Fruit fly (Drosophila melanogaster) whole organism: ENCODE data around the gene Elp5.

Experiments used
- CG8478 ChIP-seq: fragments of >200 bp; optimal IDR thresholded peaks from 2 replicates; lab custom pipeline; 2018; ENCODE audit warnings: inconsistent platforms
- Dll ChIP-seq: fragments of >200 bp; optimal IDR thresholded peaks from 2 replicates; lab custom pipeline; 2017
- EcR ChIP-seq, 2 experiments: fragments of >200 bp; optimal IDR thresholded peaks; 2 replicates each; lab custom pipeline; 2017; ENCODE audit warnings: missing biosample characterization in 2 of 2, missing genetic modification characterization in 2 of 2, missing genetic modification reagents in 2 of 2
- pan ChIP-seq: fragments of >200 bp; optimal IDR thresholded peaks from 2 replicates; lab custom pipeline; 2017
- psq ChIP-seq: fragments of >200 bp; optimal IDR thresholded peaks from 2 replicates; lab custom pipeline; 2017
- usp ChIP-seq: fragments of >200 bp; optimal IDR thresholded peaks from 2 replicates; lab custom pipeline; 2017; ENCODE audit warnings: missing biosample characterization, missing genetic modification characterization, mixed read lengths

Elp5 gene

dm6 chr3L:2256422-2257172 lies 659 bp upstream of the Elp5 start:
- TF ChIP-seq EcR (GFP tag; optimal IDR thresholded peaks at IDR 0.05; lab: Kevin White, UChicago), result no peak
- TF ChIP-seq pan (lab: Kevin White, UChicago), result no peak
- TF ChIP-seq psq (lab: Kevin White, UChicago), result no peak
- no peak for TF ChIP-seq usp (GFP tag; lab: Kevin White, UChicago)
- TF ChIP-seq CG8478, result no peak
- TF ChIP-seq Dll (lab: Kevin White, UChicago), result no peak

DNA sequence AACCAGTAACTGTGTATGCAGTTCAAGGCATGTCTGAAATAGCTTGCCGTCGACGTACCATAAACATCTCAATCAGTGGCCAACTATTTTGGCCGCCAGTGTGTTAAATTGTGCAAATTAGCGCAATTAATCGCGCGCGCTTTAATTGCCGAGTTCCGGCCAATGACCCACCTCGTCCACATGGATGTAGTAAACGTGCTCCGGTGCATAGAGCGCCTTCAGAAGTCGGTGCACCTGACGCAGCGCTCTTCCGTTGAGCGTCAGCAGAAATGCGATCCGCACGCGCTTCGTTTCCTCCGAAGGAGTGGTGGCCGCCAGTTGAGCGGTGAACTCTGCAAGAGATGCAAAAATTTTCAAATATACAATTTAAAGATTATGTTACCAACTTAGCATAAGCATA lies 4.0 kb downstream of the Elp5 start:
- TF ChIP-seq psq (lab: Kevin White, UChicago), result no peak

DNA sequence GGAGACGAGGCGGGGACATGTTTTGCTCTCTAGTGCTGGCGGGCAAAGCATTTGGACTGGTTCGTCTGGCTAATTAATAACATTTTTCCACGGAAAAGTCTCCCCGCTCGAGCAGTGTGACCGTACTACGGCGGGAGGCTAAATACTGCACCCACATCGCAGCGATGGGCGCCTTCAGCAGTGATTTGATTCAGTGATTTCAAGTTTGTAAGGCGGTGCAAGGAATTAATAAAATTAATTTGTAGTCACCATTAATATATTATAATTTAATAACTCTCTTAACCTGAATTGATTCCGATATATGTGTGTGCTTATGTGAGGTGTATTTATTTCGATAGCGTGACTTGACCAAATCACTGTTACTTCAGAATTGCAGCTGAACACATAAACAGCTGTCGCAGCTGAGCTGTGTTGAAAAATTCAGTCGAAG lies 5.3 kb downstream of the Elp5 start, which contains the start of the genes oxt and CG13807:
TSS of gene oxt (minus strand) at position 150 of the 430 bp plus-strand sequence.
TSS of gene CG13807 (plus strand) at position 405 of the 430 bp plus-strand sequence.
- no peak for TF ChIP-seq psq (lab: Kevin White, UChicago)
- TF ChIP-seq EcR (GFP tag; optimal IDR thresholded peaks at IDR 0.05; lab: Kevin White, UChicago), result no peak
- TF ChIP-seq Dll (lab: Kevin White, UChicago), result no peak
- no peak for TF ChIP-seq pan (lab: Kevin White, UChicago)
- TF ChIP-seq CG8478, result no peak
- TF ChIP-seq usp (GFP tag; lab: Kevin White, UChicago), result no peak

DNA sequence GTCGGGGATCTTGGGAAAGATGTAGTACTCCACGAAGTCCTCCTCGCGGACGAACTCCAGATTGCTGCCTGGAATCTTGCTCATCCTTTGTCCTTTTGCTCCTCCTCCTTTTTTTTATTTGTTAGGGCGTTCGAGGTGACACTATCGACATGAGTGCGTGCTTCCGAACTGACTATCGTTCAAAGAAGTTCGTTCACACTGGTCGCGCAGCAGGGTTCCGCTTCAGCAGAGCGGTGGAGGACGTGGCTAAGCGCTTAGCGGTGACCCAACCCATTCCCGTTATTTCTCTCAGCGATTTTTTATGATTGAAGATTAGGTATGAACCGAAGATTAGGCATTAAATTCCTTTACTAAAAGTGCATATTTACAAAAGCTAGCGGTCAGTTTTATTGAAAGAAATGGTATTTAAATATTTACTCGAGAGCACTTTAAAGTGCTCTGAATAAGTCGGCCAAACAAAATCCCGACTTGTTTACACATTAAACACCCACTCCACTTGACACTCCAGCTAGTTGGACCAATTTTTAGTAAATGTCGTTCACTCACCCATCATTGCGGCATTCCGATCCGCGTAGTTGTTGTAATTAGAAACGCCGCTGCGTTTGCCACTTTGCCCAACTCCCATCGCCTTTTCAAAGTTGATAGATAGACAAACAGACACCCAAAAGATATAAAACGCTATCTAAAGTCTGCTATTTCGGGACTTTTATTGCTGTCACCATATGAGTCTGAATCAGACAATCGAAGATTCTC lies 8.6 kb downstream of the Elp5 start, which contains the start of the genes ecd and CG13806:
TSS of gene ecd (minus strand) at position 166 of the 753 bp plus-strand sequence.
TSS of gene CG13806 (plus strand) at position 703 of the 753 bp plus-strand sequence.
- TF ChIP-seq psq (lab: Kevin White, UChicago), result no peak
- TF ChIP-seq usp (GFP tag; lab: Kevin White, UChicago), result no peak
- no peak for TF ChIP-seq Dll (lab: Kevin White, UChicago)
- no peak for TF ChIP-seq pan (lab: Kevin White, UChicago)
- TF ChIP-seq CG8478, result no peak
- TF ChIP-seq EcR (GFP tag; optimal IDR thresholded peaks at IDR 0.05; lab: Kevin White, UChicago), result no peak

DNA sequence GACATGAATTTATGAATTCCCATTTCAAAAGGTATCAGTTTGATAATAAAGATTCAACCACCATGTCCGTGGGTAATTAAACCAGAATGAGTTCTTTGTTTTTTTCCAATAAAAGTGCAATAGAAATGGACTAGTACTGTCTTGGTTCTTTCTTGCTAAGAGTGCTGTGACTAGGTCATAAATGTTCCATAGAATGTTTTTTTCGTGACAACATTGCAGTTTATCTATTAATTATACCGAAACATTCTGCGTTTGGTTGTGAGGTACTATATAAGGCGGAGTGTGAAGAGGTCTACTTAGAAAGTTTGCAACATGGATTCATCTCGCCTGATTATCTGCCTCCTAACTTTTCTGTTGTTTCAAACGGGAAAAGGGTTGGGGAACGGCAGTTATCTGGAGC lies 10.3 kb downstream of the Elp5 start, which contains the start of gene obst-I:
TSS of gene obst-I (plus strand) at position 301 of the 400 bp plus-strand sequence.
- TF ChIP-seq psq (lab: Kevin White, UChicago), result no peak
- TF ChIP-seq EcR (GFP tag; optimal IDR thresholded peaks at IDR 0.05; lab: Kevin White, UChicago), result no peak
- TF ChIP-seq CG8478, result no peak
- TF ChIP-seq pan (lab: Kevin White, UChicago), result no peak
- no peak for TF ChIP-seq Dll (lab: Kevin White, UChicago)
- no peak for TF ChIP-seq usp (GFP tag; lab: Kevin White, UChicago)

DNA sequence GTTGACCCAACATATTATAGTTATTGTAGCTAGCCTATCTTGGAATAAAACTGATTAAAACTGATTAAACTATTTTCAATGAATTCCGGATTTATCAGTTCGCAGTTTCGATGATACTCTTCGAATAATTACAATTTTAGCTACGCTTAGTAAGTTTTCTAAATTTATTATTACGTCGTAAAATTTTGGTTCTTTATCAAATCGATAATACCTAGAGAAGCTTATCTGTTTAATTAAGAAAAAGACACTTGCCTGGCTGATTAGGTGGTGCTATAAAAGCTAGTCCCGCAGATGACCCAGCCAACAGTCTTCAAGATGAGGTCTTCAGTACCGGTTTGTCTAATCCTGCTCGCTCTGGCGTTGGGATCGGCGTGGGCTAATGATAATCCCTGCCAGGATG lies 11.3 kb downstream of the Elp5 start, which contains the start of gene CG32302:
TSS of gene CG32302 (plus strand) at position 301 of the 400 bp plus-strand sequence.
- no peak for TF ChIP-seq Dll (lab: Kevin White, UChicago)
- TF ChIP-seq pan (lab: Kevin White, UChicago), result no peak
- TF ChIP-seq usp (GFP tag; lab: Kevin White, UChicago), result no peak
- TF ChIP-seq CG8478, result no peak
- TF ChIP-seq EcR (GFP tag; optimal IDR thresholded peaks at IDR 0.05; lab: Kevin White, UChicago), result no peak
- no peak for TF ChIP-seq psq (lab: Kevin White, UChicago)

DNA sequence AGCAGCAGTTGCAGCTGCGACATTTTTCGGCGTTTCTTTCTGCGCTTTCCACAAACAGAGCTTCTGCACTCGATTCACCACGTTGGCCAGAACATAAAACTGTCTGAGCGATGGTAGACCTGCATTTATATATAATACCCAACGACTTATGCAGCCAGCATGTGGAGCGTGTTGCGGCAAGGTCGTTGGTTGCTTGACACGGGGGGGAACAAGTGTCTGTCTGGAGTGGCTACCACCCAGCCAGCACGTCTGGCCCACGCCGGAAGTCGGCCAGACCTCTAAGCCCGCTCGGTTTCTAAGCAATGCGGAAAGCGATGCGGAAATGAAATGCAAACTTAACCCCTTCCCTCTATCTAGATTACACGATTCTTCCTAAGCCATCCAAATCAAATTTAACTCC lies 15.4 kb downstream of the Elp5 start, which contains the start of gene yellow-g:
TSS of gene yellow-g (minus strand) at position 101 of the 400 bp plus-strand sequence.
- TF ChIP-seq Dll (lab: Kevin White, UChicago) (no peak), usp (GFP tag; lab: Kevin White, UChicago) (no peak), pan (lab: Kevin White, UChicago) (no peak), psq (lab: Kevin White, UChicago) (no peak), CG8478 (no peak)

dm6 chr3L:2273392-2273791 lies 16.1 kb downstream of the Elp5 start:
- TF ChIP-seq CG8478 (no peak), pan (lab: Kevin White, UChicago) (no peak), EcR (GFP tag; optimal IDR thresholded peaks at IDR 0.05; lab: Kevin White, UChicago) (no peak), usp (GFP tag; lab: Kevin White, UChicago) (no peak), Dll (lab: Kevin White, UChicago) (no peak), psq (lab: Kevin White, UChicago) (no peak)

dm6 chr3L:2276250-2276649 lies 19.0 kb downstream of the Elp5 start, which contains the start of gene yellow-g2:
Gene yellow-g2 (plus strand): TSS chr3L:2276550.
- no peak for TF ChIP-seq Dll (lab: Kevin White, UChicago)
- TF ChIP-seq psq (lab: Kevin White, UChicago), result no peak
- no peak for TF ChIP-seq pan (lab: Kevin White, UChicago)
- no peak for TF ChIP-seq usp (GFP tag; lab: Kevin White, UChicago)
- no peak for TF ChIP-seq EcR (GFP tag; optimal IDR thresholded peaks at IDR 0.05; lab: Kevin White, UChicago)
- no peak for TF ChIP-seq CG8478

- TF ChIP-seq pan (lab: Kevin White, UChicago), result no peak
- TF ChIP-seq EcR (GFP tag; optimal IDR thresholded peaks at IDR 0.05; lab: Kevin White, UChicago), result no peak
- TF ChIP-seq psq (lab: Kevin White, UChicago), result no peak
- TF ChIP-seq CG8478, result no peak
- TF ChIP-seq Dll (lab: Kevin White, UChicago), result no peak
- TF ChIP-seq usp (GFP tag; lab: Kevin White, UChicago), result no peak
Observed at dm6 chr3L:2282506-2282905, 25.2 kb downstream of the Elp5 start, which contains the start of gene MsR2. Gene MsR2 (plus strand): TSS chr3L:2282883.
